Fruit fly (Drosophila melanogaster) whole organism, embryonic: ENCODE data around the gene CG4459.

Experiments
- Abd-B ChIP-seq: fragments of 200-800 bp; sonication (Bioruptor generic); optimal IDR thresholded peaks from 2 replicates; lab custom pipeline; 2018; ENCODE audit warnings: missing biosample characterization, mild to moderate bottlenecking, missing genetic modification characterization, moderate library complexity
- BtbVII ChIP-seq: fragments of 200-800 bp; sonication (Bioruptor generic); optimal IDR thresholded peaks from 3 replicates; lab custom pipeline; 2017; ENCODE audit warnings: missing biosample characterization, mild to moderate bottlenecking, missing genetic modification characterization
- CG10209 ChIP-seq: fragments of 200-800 bp; sonication (Bioruptor generic); optimal IDR thresholded peaks from 3 replicates; lab custom pipeline; 2017; ENCODE audit warnings: missing biosample characterization, mild to moderate bottlenecking, missing genetic modification characterization, missing genetic modification reagents
- CG11093 ChIP-seq: fragments of 200-800 bp; sonication (Bioruptor generic); IDR thresholded peaks from 3 replicates; pipeline ENCODE4 v1.3.6; 2022; ENCODE audit warnings: missing biosample characterization, missing genetic modification characterization
- CG12071 ChIP-seq: fragments of 200-800 bp; sonication (Bioruptor generic); optimal IDR thresholded peaks from 3 replicates; lab custom pipeline; 2018; ENCODE audit warnings: missing biosample characterization, mild to moderate bottlenecking, missing genetic modification characterization
- CG14014 ChIP-seq: fragments of 200-800 bp; sonication (Bioruptor generic); IDR thresholded peaks from 2 replicates; pipeline ENCODE4 v1.3.6; 2022; ENCODE audit warnings: missing biosample characterization, missing genetic modification characterization
- CG15011 ChIP-seq: fragments of 200-800 bp; sonication (Bioruptor generic); optimal IDR thresholded peaks from 3 replicates; lab custom pipeline; 2018; ENCODE audit warnings: missing biosample characterization, mild to moderate bottlenecking, missing genetic modification characterization
- CG18599 ChIP-seq: fragments of 200-800 bp; sonication (Bioruptor generic); optimal IDR thresholded peaks from 3 replicates; lab custom pipeline; 2017; ENCODE audit warnings: missing biosample characterization, missing genetic modification characterization, mild to moderate bottlenecking, moderate library complexity, missing genetic modification reagents
- CG2712 ChIP-seq: fragments of 200-800 bp; optimal IDR thresholded peaks from 3 replicates; lab custom pipeline; 2019; ENCODE audit warnings: missing biosample characterization, mild to moderate bottlenecking, missing genetic modification characterization, moderate library complexity
- CG30403 ChIP-seq: fragments of 200-800 bp; sonication (Bioruptor generic); optimal IDR thresholded peaks from 3 replicates; lab custom pipeline; 2016; ENCODE audit warnings: missing biosample characterization, missing genetic modification characterization
- CG33213 ChIP-seq: fragments of 200-800 bp; sonication (Bioruptor generic); optimal IDR thresholded peaks from 3 replicates; lab custom pipeline; 2016; ENCODE audit warnings: missing biosample characterization, missing genetic modification characterization
- CG4424 ChIP-seq: fragments of 200-800 bp; sonication (Bioruptor generic); optimal IDR thresholded peaks from 3 replicates; lab custom pipeline; 2016; ENCODE audit warnings: missing biosample characterization, missing genetic modification characterization
- CG4617 ChIP-seq: fragments of 200-800 bp; sonication (Bioruptor generic); optimal IDR thresholded peaks from 3 replicates; lab custom pipeline; 2016; ENCODE audit warnings: missing biosample characterization, missing genetic modification characterization, borderline replicate concordance
- CG6813 ChIP-seq: fragments of 200-800 bp; sonication (Bioruptor generic); optimal IDR thresholded peaks from 2 replicates; lab custom pipeline; 2017; ENCODE audit warnings: missing biosample characterization, missing genetic modification characterization, mild to moderate bottlenecking, moderate library complexity, missing genetic modification reagents
- CG7839 ChIP-seq: fragments of 200-800 bp; sonication (Bioruptor generic); optimal IDR thresholded peaks from 3 replicates; lab custom pipeline; 2018; ENCODE audit warnings: missing biosample characterization, mild to moderate bottlenecking, missing genetic modification characterization, moderate library complexity
- CG7963 ChIP-seq: fragments of 200-800 bp; sonication (Bioruptor generic); IDR thresholded peaks from 3 replicates; pipeline ENCODE4 v1.3.6; 2022; ENCODE audit warnings: missing biosample characterization, missing genetic modification characterization; ENCODE audit not compliant: partially characterized antibody
- CG8359 ChIP-seq: fragments of 200-800 bp; sonication (Bioruptor generic); optimal IDR thresholded peaks from 2 replicates; lab custom pipeline; 2017; ENCODE audit warnings: missing biosample characterization, mild to moderate bottlenecking, missing genetic modification characterization, borderline replicate concordance
- CG9797 ChIP-seq: fragments of 200-800 bp; sonication (Bioruptor generic); optimal IDR thresholded peaks from 3 replicates; lab custom pipeline; 2018; ENCODE audit warnings: missing biosample characterization, mild to moderate bottlenecking, missing genetic modification characterization
- CG9817 ChIP-seq: fragments of 200-800 bp; sonication (Bioruptor generic); optimal IDR thresholded peaks from 2 replicates; lab custom pipeline; 2018; ENCODE audit warnings: missing biosample characterization, mild to moderate bottlenecking, missing genetic modification characterization, moderate library complexity
- CG9932 ChIP-seq: fragments of 200-800 bp; sonication (Bioruptor generic); IDR thresholded peaks from 2 replicates; pipeline ENCODE4 v1.3.6; 2022; ENCODE audit warnings: missing biosample characterization, missing genetic modification characterization
- Fer2 ChIP-seq: fragments of 200-800 bp; sonication (Bioruptor generic); optimal IDR thresholded peaks from 2 replicates; lab custom pipeline; 2018; ENCODE audit warnings: missing biosample characterization, mild to moderate bottlenecking, missing genetic modification characterization, moderate library complexity
- Gug ChIP-seq: fragments of 200-800 bp; sonication (Bioruptor generic); IDR thresholded peaks from 4 replicates; pipeline ENCODE4 v1.3.6; 2022; ENCODE audit warnings: missing biosample characterization, missing genetic modification characterization
- Hmr ChIP-seq: fragments of 200-800 bp; sonication (Bioruptor generic); optimal IDR thresholded peaks from 3 replicates; lab custom pipeline; 2017; ENCODE audit warnings: mild to moderate bottlenecking, missing biosample characterization, missing genetic modification reagents, missing genetic modification characterization
- Kr ChIP-seq: fragments of 200-800 bp; sonication (Bioruptor generic); optimal IDR thresholded peaks from 2 replicates; lab custom pipeline; 2017; ENCODE audit warnings: missing biosample characterization, mild to moderate bottlenecking, missing genetic modification characterization
- Lim3 ChIP-seq: fragments of 200-800 bp; sonication (Bioruptor generic); IDR thresholded peaks from 2 replicates; pipeline ENCODE4 v1.3.6; 2022; ENCODE audit warnings: missing biosample characterization, missing genetic modification characterization
- Nf-YC ChIP-seq: fragments of 200-800 bp; optimal IDR thresholded peaks from 3 replicates; lab custom pipeline; 2019; ENCODE audit warnings: missing biosample characterization, mild to moderate bottlenecking, missing genetic modification characterization, moderate library complexity
- Sin3A ChIP-seq: fragments of >200 bp; optimal IDR thresholded peaks from 2 replicates; lab custom pipeline; 2018
- Spps ChIP-seq: fragments of 200-800 bp; sonication (Bioruptor generic); optimal IDR thresholded peaks from 2 replicates; lab custom pipeline; 2018; ENCODE audit warnings: missing biosample characterization, mild to moderate bottlenecking, missing genetic modification characterization
- Xrp1 ChIP-seq: fragments of 200-800 bp; sonication (Bioruptor generic); IDR thresholded peaks from 2 replicates; pipeline ENCODE4 v1.3.6; 2022; ENCODE audit warnings: missing biosample characterization, missing genetic modification characterization
- ac ChIP-seq: fragments of 200-800 bp; sonication (Bioruptor generic); optimal IDR thresholded peaks from 3 replicates; lab custom pipeline; 2017; ENCODE audit warnings: missing biosample characterization, mild to moderate bottlenecking, missing genetic modification characterization
- aop ChIP-seq: fragments of 200-800 bp; sonication (Bioruptor generic); IDR thresholded peaks from 2 replicates; pipeline ENCODE4 v1.3.6; 2022; ENCODE audit warnings: missing biosample characterization, missing genetic modification characterization
- cad ChIP-seq: fragments of >200 bp; optimal IDR thresholded peaks from 2 replicates; lab custom pipeline; 2017; ENCODE audit warnings: missing biosample characterization, missing genetic modification characterization
- dmrt11E ChIP-seq: fragments of 200-800 bp; sonication (Bioruptor generic); optimal IDR thresholded peaks from 3 replicates; lab custom pipeline; 2018; ENCODE audit warnings: missing biosample characterization, mild to moderate bottlenecking, missing genetic modification characterization, moderate library complexity
- ewg ChIP-seq: fragments of 200-800 bp; sonication (Bioruptor generic); optimal IDR thresholded peaks from 3 replicates; lab custom pipeline; 2017; ENCODE audit warnings: mild to moderate bottlenecking, missing biosample characterization, missing genetic modification reagents, missing genetic modification characterization
- fd64A ChIP-seq: fragments of 200-800 bp; sonication (Bioruptor generic); optimal IDR thresholded peaks from 3 replicates; lab custom pipeline; 2018; ENCODE audit warnings: missing biosample characterization, mild to moderate bottlenecking, missing genetic modification characterization
- grn ChIP-seq: fragments of 200-800 bp; sonication (Bioruptor generic); optimal IDR thresholded peaks from 3 replicates; lab custom pipeline; 2017; ENCODE audit warnings: missing biosample characterization, missing genetic modification characterization
- hkb ChIP-seq, 2 experiments: fragments of 200-800 bp in 1 of 2; fragments of >200 bp in 1 of 2; sonication (Bioruptor generic) in 1 of 2; IDR thresholded peaks in 1 of 2; optimal IDR thresholded peaks in 1 of 2; 2 replicates each; pipeline versions ENCODE4 v1.3.6 to Lab custom; 2017 to 2022; ENCODE audit warnings: missing biosample characterization in 1 of 2, missing genetic modification characterization in 1 of 2
- insv ChIP-seq, 2 experiments: fragments of 200-800 bp; sonication (Bioruptor generic); optimal IDR thresholded peaks; 3 replicates each; lab custom pipeline; 2016 to 2018; ENCODE audit warnings: missing biosample characterization in 2 of 2, missing genetic modification characterization in 2 of 2
- luna ChIP-seq: fragments of 200-800 bp; sonication (Bioruptor generic); optimal IDR thresholded peaks from 2 replicates; lab custom pipeline; 2016; ENCODE audit warnings: missing biosample characterization, missing genetic modification characterization
- nerfin-1 ChIP-seq: fragments of 200-800 bp; sonication (Bioruptor generic); optimal IDR thresholded peaks from 3 replicates; lab custom pipeline; 2019; ENCODE audit warnings: missing biosample characterization, mild to moderate bottlenecking, missing genetic modification characterization, moderate library complexity
- org-1 ChIP-seq: fragments of 200-800 bp; sonication (Bioruptor generic); optimal IDR thresholded peaks from 2 replicates; lab custom pipeline; 2017; ENCODE audit warnings: missing biosample characterization, missing genetic modification characterization
- pros ChIP-seq: fragments of 200-800 bp; sonication (Bioruptor generic); optimal IDR thresholded peaks from 3 replicates; lab custom pipeline; 2019; ENCODE audit warnings: missing biosample characterization, mild to moderate bottlenecking, missing genetic modification characterization, moderate library complexity
- schlank ChIP-seq: fragments of 200-800 bp; sonication (Bioruptor generic); optimal IDR thresholded peaks from 2 replicates; lab custom pipeline; 2018; ENCODE audit warnings: missing biosample characterization, mild to moderate bottlenecking, missing genetic modification characterization
- sob ChIP-seq: fragments of 200-800 bp; sonication (Bioruptor generic); IDR thresholded peaks from 2 replicates; pipeline ENCODE4 v1.3.6; 2022; ENCODE audit warnings: missing biosample characterization, missing genetic modification characterization
- wek ChIP-seq: fragments of 200-800 bp; sonication (Bioruptor generic); optimal IDR thresholded peaks from 3 replicates; lab custom pipeline; 2018; ENCODE audit warnings: missing biosample characterization, mild to moderate bottlenecking, missing genetic modification characterization, moderate library complexity
- zen ChIP-seq: fragments of 200-800 bp; sonication (Bioruptor generic); optimal IDR thresholded peaks from 3 replicates; lab custom pipeline; 2018; ENCODE audit warnings: missing biosample characterization, mild to moderate bottlenecking, missing genetic modification characterization, moderate library complexity
- zen2 ChIP-seq: fragments of 200-800 bp; sonication (Bioruptor generic); IDR thresholded peaks from 3 replicates; pipeline ENCODE4 v1.3.6; 2022; ENCODE audit warnings: missing biosample characterization, missing genetic modification characterization; ENCODE audit not compliant: partially characterized antibody

CG4459 gene

DNA sequence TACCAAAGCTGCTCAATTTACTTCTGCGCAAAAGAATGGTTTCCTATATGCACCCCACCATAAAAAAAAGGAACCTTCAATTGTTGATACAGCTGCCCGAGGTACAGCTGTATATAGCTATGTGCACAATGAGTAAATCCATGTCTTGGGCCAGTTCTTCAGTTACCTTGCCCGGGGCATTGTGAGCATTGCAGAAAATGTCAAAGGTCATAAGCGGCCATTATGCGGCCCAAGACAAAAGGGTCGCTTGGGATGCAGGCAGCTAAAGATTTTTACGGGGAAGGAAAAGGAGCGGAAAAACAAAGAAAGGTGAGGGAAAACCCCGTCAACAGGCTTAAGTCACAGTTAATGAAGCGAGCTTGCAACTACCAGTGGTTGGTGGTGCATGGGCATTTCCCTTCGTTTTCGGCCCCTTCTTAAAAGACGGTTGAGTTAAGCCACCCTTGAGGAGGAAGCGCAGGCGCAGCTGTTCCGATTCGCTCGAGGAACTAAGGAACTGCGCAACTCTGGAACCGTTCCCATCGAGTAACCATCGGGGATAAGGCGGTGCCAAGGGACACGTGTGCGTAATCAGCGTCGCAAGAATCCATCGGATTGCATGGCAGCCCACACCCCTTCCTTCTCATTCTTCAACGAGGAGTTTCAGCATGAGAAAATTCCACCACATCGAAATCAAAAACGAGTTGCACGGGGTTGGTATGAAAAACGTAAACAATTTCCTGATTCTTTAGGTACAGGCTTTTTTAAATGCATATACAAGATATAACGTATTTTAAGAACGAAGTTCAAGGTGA lies 2.7 kb upstream of the CG4459 start (continued):
- TF ChIP-seq Abd-B (GFP tag; lab: Kevin White, UChicago): no peak
- TF ChIP-seq fd64A (GFP tag; lab: Kevin White, UChicago): no peak
- TF ChIP-seq CG9932 (GFP tag; lab: Robert Waterston, UW): no peak
- no peak for TF ChIP-seq Sin3A (lab: Kevin White, UChicago)
- TF ChIP-seq CG33213 (GFP tag; lab: Kevin White, UChicago): no peak
- TF ChIP-seq wek (GFP tag; lab: Kevin White, UChicago): no peak
- TF ChIP-seq hkb (optimal IDR thresholded peaks at IDR 0.05; lab: Kevin White, UChicago): no peak
- TF ChIP-seq hkb (GFP tag; IDR thresholded peaks at IDR 0.05; lab: Robert Waterston, UW): no peak
- no peak for TF ChIP-seq CG4617
- TF ChIP-seq zen (tag; lab: Kevin White, UChicago): peak; percentile 86
- peak; percentile 50 for TF ChIP-seq Kr (GFP tag; lab: Kevin White, UChicago)
- TF ChIP-seq cad (GFP tag; lab: Kevin White, UChicago): peak; percentile 59
- peak; percentile 98 for TF ChIP-seq pros (GFP tag; lab: Kevin White, UChicago)
- no peak for TF ChIP-seq CG7839 (tag; lab: Kevin White, UChicago)
- no peak for TF ChIP-seq Lim3 (GFP tag; lab: Robert Waterston, UW)
- TF ChIP-seq ewg (GFP tag; lab: Kevin White, UChicago): peak; percentile 35
- no peak for TF ChIP-seq Hmr
- TF ChIP-seq sob: no peak
- no peak for TF ChIP-seq Spps
- no peak for TF ChIP-seq CG9797
- no peak for TF ChIP-seq CG18599 (GFP tag; lab: Kevin White, UChicago)
- TF ChIP-seq Nf-YC (tag; lab: Kevin White, UChicago): no peak
- TF ChIP-seq CG7963 (GFP tag; lab: Robert Waterston, UW): no peak
- 0 out of 3 replicates have a peak, but pooled peaks have one; percentile 29 for TF ChIP-seq CG11093 (GFP tag; lab: Robert Waterston, UW)
- peak; percentile 92 for TF ChIP-seq nerfin-1 (tag; lab: Kevin White, UChicago)
- TF ChIP-seq CG8359 (GFP tag; lab: Kevin White, UChicago): no peak
- TF ChIP-seq CG4424 (GFP tag; lab: Kevin White, UChicago): no peak
- TF ChIP-seq Gug (GFP tag; lab: Robert Waterston, UW): no peak
- no peak for TF ChIP-seq dmrt11E (tag; lab: Kevin White, UChicago)
- no peak for TF ChIP-seq Xrp1 (GFP tag; lab: Robert Waterston, UW)
- TF ChIP-seq, all 482 proteins: peak for 11

DNA sequence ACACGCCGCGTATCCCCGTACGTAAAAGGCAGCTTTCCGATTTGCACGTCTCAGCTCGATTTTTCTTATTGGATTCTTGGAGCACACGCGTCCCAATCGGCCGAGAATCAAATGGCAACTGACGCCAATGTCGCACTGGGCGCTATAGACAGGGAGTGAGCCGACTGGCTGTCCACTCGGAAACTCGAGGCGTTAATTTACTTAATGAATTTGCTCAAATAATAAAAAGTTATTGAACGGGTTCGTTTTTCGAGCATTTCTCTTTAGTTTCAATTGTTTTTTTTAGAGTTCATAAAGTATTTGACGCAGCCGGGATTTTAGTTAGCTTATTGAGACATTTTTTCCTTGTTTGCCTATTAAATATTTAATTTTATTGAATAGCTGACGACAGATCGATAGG lies 3.2 kb downstream of the CG4459 start, which contains the start of gene CG4462:
Gene CG4462 (minus strand): TSS at position 101 of the 400 bp plus-strand sequence.
- TF ChIP-seq luna (GFP tag; lab: Kevin White, UChicago) (no peak), ac (no peak), CG30403 (GFP tag; lab: Kevin White, UChicago) (no peak), zen2 (no peak), sob (no peak), insv (GFP tag; optimal IDR thresholded peaks at IDR 0.05; lab: Kevin White, UChicago) (peak in 1 of 2 experiments; percentile 20)

DNA sequence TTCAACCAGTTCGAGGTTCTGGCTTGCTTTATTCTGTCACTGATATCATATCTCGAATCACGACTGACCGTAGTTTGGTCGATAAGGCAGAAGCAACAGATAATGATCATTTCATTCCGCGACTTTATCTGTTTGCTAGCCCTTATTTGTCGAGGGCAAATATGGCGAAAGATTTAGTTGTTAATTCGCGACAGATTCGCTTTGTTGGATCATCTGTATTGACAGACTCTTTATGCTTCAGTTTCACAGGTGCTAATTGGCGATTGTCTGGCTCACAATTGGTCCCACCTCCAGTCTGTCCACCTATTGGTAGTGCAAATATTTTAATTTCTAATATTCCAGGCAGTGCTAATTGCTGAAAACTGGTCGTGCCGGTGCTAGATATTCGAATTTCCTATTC lies 4.1 kb downstream of the CG4459 start:
- peak; percentile 42 for TF ChIP-seq CG15011 (GFP tag; lab: Kevin White, UChicago)
- TF ChIP-seq CG9817 (tag; lab: Kevin White, UChicago): peak; percentile 10
- peak; percentile 24 for TF ChIP-seq schlank (tag; lab: Kevin White, UChicago)
- TF ChIP-seq CG14014: peak; percentile 43; the same call in 1 of the 2 replicates
- TF ChIP-seq CG6813 (GFP tag; lab: Kevin White, UChicago): peak; percentile 30
- TF ChIP-seq CG10209: peak; percentile 4
- peak; percentile 1 for TF ChIP-seq Fer2 (tag; lab: Kevin White, UChicago)
- no peak for TF ChIP-seq CG2712 (tag; lab: Kevin White, UChicago)
- TF ChIP-seq CG12071 (GFP tag; lab: Kevin White, UChicago): peak; percentile 51
- TF ChIP-seq org-1 (GFP tag; lab: Kevin White, UChicago): peak; percentile 2
- peak; percentile 29; the same call in 1 of the 2 replicates for TF ChIP-seq CG9932 (GFP tag; lab: Robert Waterston, UW)
- TF ChIP-seq BtbVII: peak; percentile 36
- peak; percentile 14 for TF ChIP-seq grn (GFP tag; lab: Kevin White, UChicago)
- no peak for TF ChIP-seq aop
